Worm (Caenorhabditis elegans) whole organism, mixed stage, embryonic: Measurements from ENCODE around the gene dap-3.

Experiments used
- mep-1 ChIP-seq: fragments of 150-350 bp; optimal IDR thresholded peaks from 2 replicates; lab custom pipeline; 2017; ENCODE audit warnings: missing biosample characterization, missing genetic modification reagents, missing genetic modification characterization, inconsistent platforms
- snpc-4 ChIP-seq: fragments of 150-350 bp; optimal IDR thresholded peaks from 2 replicates; lab custom pipeline; 2014; ENCODE audit warnings: missing biosample characterization, missing genetic modification characterization
- unc-120 ChIP-seq: sonication (generic microtip); optimal IDR thresholded peaks from 2 replicates; lab custom pipeline; 2017; ENCODE audit warnings: missing genetic modification characterization, missing compliant biosample characterization; ENCODE audit not compliant: poor library complexity, severe bottlenecking
- unc-39 ChIP-seq: fragments of 150-350 bp; optimal IDR thresholded peaks from 2 replicates; lab custom pipeline; 2014; ENCODE audit warnings: missing biosample characterization, missing genetic modification characterization
- unc-62 ChIP-seq: fragments of 150-350 bp; optimal IDR thresholded peaks from 2 replicates; lab custom pipeline; 2014; ENCODE audit warnings: missing biosample characterization, missing genetic modification reagents, missing genetic modification characterization

- TF ChIP-seq unc-39 (tag; lab: Kevin White, UChicago) (no peak), unc-62 (no peak), mep-1 (tag; lab: Kevin White, UChicago) (no peak), unc-120 (tag; lab: Kevin White, UChicago) (no peak), snpc-4 (tag; lab: Kevin White, UChicago) (no peak)
Observed at ce11 chrII:10607238-10607961, 26.5 kb downstream of the dap-3 start, which contains the start of gene ccm-3.
